Fruit fly (Drosophila melanogaster): ENCODE measurements around the gene CG16713.

Gene CG16713

dm6 chr2L:3681338-3681737, 13.9 kb downstream of the CG16713 start:
- TF ChIP-seq CG6808 (GFP tag; optimal IDR thresholded peaks at IDR 0.05) (no peak), CG15336 (GFP tag; IDR thresholded peaks at IDR 0.05) (no peak), Sox14 (GFP tag; optimal IDR thresholded peaks at IDR 0.05) (no peak), CG10631 (GFP tag; optimal IDR thresholded peaks at IDR 0.05) (no peak), CG1621 (tag; optimal IDR thresholded peaks at IDR 0.05) (no peak), fkh (GFP tag; optimal IDR thresholded peaks at IDR 0.05) (no peak), CG4318 (GFP tag; optimal IDR thresholded peaks at IDR 0.05) (no peak), Eip78C (GFP tag) (no peak), net (GFP tag; optimal IDR thresholded peaks at IDR 0.05) (no peak), CG34406 (GFP tag; optimal IDR thresholded peaks at IDR 0.05) (no peak), Lpt (GFP tag; optimal IDR thresholded peaks at IDR 0.05) (no peak), vri (GFP tag; optimal IDR thresholded peaks at IDR 0.05) (no peak), lz (GFP tag; optimal IDR thresholded peaks at IDR 0.05) (no peak)

- TF ChIP-seq CG3032 (tag; optimal IDR thresholded peaks at IDR 0.05) (no peak), dsx (GFP tag; optimal IDR thresholded peaks at IDR 0.05; ENCODE audit: poor library complexity, severe bottlenecking) (no peak), svp (GFP tag) (peak; percentile 29), Gug (GFP tag; IDR thresholded peaks at IDR 0.05) (no peak), CG11294 (GFP tag; IDR thresholded peaks at IDR 0.05) (no peak), esn (GFP tag; optimal IDR thresholded peaks at IDR 0.05) (no peak), CG31627 (GFP tag; optimal IDR thresholded peaks at IDR 0.05) (no peak)
Observed at dm6 chr2L:3675770-3676169, 19.4 kb downstream of the CG16713 start.

- no peak for TF ChIP-seq Hr38 (GFP tag; optimal IDR thresholded peaks at IDR 0.05)
- TF ChIP-seq Sox14 (GFP tag; optimal IDR thresholded peaks at IDR 0.05), result no peak
- no peak for TF ChIP-seq fd59A (GFP tag; optimal IDR thresholded peaks at IDR 0.05)
- TF ChIP-seq svp (GFP tag), result peak; percentile 40
Observed at dm6 chr2L:3670481-3670880, 24.7 kb downstream of the CG16713 start, which contains the start of gene Sfp24Bc. Gene Sfp24Bc (minus strand): TSS chr2L:3670581.

- no peak for TF ChIP-seq achi (GFP tag; optimal IDR thresholded peaks at IDR 0.05)
- no peak for TF ChIP-seq Sox15 (GFP tag; optimal IDR thresholded peaks at IDR 0.05)
Observed at dm6 chr2L:3669675-3670074, 25.5 kb downstream of the CG16713 start, which contains the start of gene Sfp24Bb. Gene Sfp24Bb (minus strand): TSS chr2L:3669775.

- TF ChIP-seq fd59A (GFP tag; optimal IDR thresholded peaks at IDR 0.05) (no peak), CG11902 (GFP tag; optimal IDR thresholded peaks at IDR 0.05) (no peak), cyc (GFP tag; optimal IDR thresholded peaks at IDR 0.05) (no peak), Met (GFP tag; optimal IDR thresholded peaks at IDR 0.05) (no peak), CG16779 (tag; optimal IDR thresholded peaks at IDR 0.05) (no peak), CG6808 (GFP tag; optimal IDR thresholded peaks at IDR 0.05) (no peak), fkh (GFP tag; optimal IDR thresholded peaks at IDR 0.05) (no peak), topi (GFP tag; optimal IDR thresholded peaks at IDR 0.05) (no peak), ss (GFP tag; optimal IDR thresholded peaks at IDR 0.05) (no peak)
Observed at dm6 chr2L:3669034-3669433, 26.2 kb downstream of the CG16713 start, which contains the start of gene Sfp24Bd. Gene Sfp24Bd (minus strand): TSS chr2L:3669134.

- no peak for TF ChIP-seq CG8632 (GFP tag; optimal IDR thresholded peaks at IDR 0.05)
Observed at dm6 chr2L:3668451-3668850, 26.8 kb downstream of the CG16713 start, which contains the start of gene Sfp24Ba. Gene Sfp24Ba (minus strand): TSS chr2L:3668551.

- TF ChIP-seq CG6163 (GFP tag; IDR thresholded peaks at IDR 0.05), result 0 out of 3 replicates have a peak, but pooled peaks have one; percentile 11
- TF ChIP-seq CG3032 (tag; optimal IDR thresholded peaks at IDR 0.05), result no peak
Observed at dm6 chr2L:3662307-3662795, 32.9 kb downstream of the CG16713 start, which contains the start of gene Drgx. Gene Drgx (plus strand): TSS chr2L:3662745.
